Worm (Caenorhabditis elegans): Measurements from ENCODE around the gene par-5.

Gene par-5

ce11 chrIV:11857159-11857565, 35.4 kb upstream of the par-5 start (continued):
- TF ChIP-seq ceh-40 (GFP tag; IDR thresholded peaks at IDR 0.05) (no peak), let-526 (GFP tag; IDR thresholded peaks at IDR 0.05) (no peak), gei-17 (GFP tag; optimal IDR thresholded peaks at IDR 0.05) (peak; percentile 7), hlh-12 (tag; optimal IDR thresholded peaks at IDR 0.05) (no peak), ztf-3 (GFP tag; optimal IDR thresholded peaks at IDR 0.05) (no peak), snpc-3.4 (tag; optimal IDR thresholded peaks at IDR 0.05) (peak; percentile 17), attf-5 (GFP tag; optimal IDR thresholded peaks at IDR 0.05) (peak; percentile 88), egl-18 (GFP tag; IDR thresholded peaks at IDR 0.05) (0 out of 2 replicates have a peak, but pooled peaks have one; percentile 25), F52B5.7 (tag; optimal IDR thresholded peaks at IDR 0.05) (peak; percentile 5), repo-1 (tag; optimal IDR thresholded peaks at IDR 0.05) (peak; percentile 25), cebp-1 (GFP tag; IDR thresholded peaks at IDR 0.05) (peak; percentile 89), cebp-1 (tag; optimal IDR thresholded peaks at IDR 0.05) (peak; percentile 96), D2030.7 (GFP tag; IDR thresholded peaks at IDR 0.05) (no peak), B0336.3 (GFP tag; IDR thresholded peaks at IDR 0.05) (peak; percentile 66), ceh-100 (GFP tag; IDR thresholded peaks at IDR 0.05) (no peak), sptf-2 (GFP tag; optimal IDR thresholded peaks at IDR 0.05) (no peak), chd-7 (tag; optimal IDR thresholded peaks at IDR 0.05) (peak; percentile 27), egl-44 (GFP tag; IDR thresholded peaks at IDR 0.05) (no peak), lin-26 (GFP tag; IDR thresholded peaks at IDR 0.05) (no peak), Y67H2A.10 (GFP tag; conservative IDR thresholded peaks at IDR 0.05) (no peak), madf-10 (tag; optimal IDR thresholded peaks at IDR 0.05) (peak; percentile 23), lin-40 (tag; optimal IDR thresholded peaks at IDR 0.05) (peak; percentile 51), Y56A3A.18 (GFP tag; IDR thresholded peaks at IDR 0.05) (no peak), F10E7.11 (tag; optimal IDR thresholded peaks at IDR 0.05) (no peak), F23B12.7 (tag; optimal IDR thresholded peaks at IDR 0.05; ENCODE audit: insufficient read depth) (no peak), snpc-1.1 (tag; optimal IDR thresholded peaks at IDR 0.05; ENCODE audit: insufficient read depth) (no peak), ccch-3 (GFP tag; optimal IDR thresholded peaks at IDR 0.05) (no peak), madf-3 (GFP tag; IDR thresholded peaks at IDR 0.05) (peak; percentile 84), mcd-1 (GFP tag; IDR thresholded peaks at IDR 0.05) (peak; percentile 78), ztf-18 (tag; optimal IDR thresholded peaks at IDR 0.05) (peak; percentile 41), F39B2.1 (GFP tag; IDR thresholded peaks at IDR 0.05) (no peak), F57C9.4 (tag; optimal IDR thresholded peaks at IDR 0.05) (no peak), lin-35 (GFP tag; optimal IDR thresholded peaks at IDR 0.05) (peak in 1 of 3 experiments; percentile 59), hmg-1.2 (GFP tag; IDR thresholded peaks at IDR 0.05) (peak; percentile 56; the same call in 1 of the 2 replicates), pbrm-1 (GFP tag; IDR thresholded peaks at IDR 0.05) (0 out of 2 replicates have a peak, but pooled peaks have one; percentile 5), Y53G8AR.9 (GFP tag; conservative IDR thresholded peaks at IDR 0.05) (0 out of 2 replicates have a peak, but pooled peaks have one; percentile 43), Y95B8A.8 (GFP tag; IDR thresholded peaks at IDR 0.05) (0 out of 2 replicates have a peak, but pooled peaks have one; percentile 26), nfyb-1 (GFP tag; IDR thresholded peaks at IDR 0.05) (peak; percentile 71; the same call in 1 of the 2 replicates), nhr-80 (tag; optimal IDR thresholded peaks at IDR 0.05) (peak; percentile 57)

Data from whole organism, young adult.